Worm (Caenorhabditis elegans) whole organism, young adult: Measurements from ENCODE around the gene nxf-1.

ENCODE experiments used
- C06A6.2 ChIP-seq: fragments of 200-800 bp; sonication (Bioruptor generic); conservative IDR thresholded peaks from 2 replicates; pipeline ENCODE4 v1.3.6; 2022; ENCODE audit warnings: missing genetic modification characterization, missing compliant biosample characterization
- F49E8.2 ChIP-seq: sonication (generic microtip); optimal IDR thresholded peaks from 3 replicates; lab custom pipeline; 2017; ENCODE audit warnings: missing genetic modification characterization, mild to moderate bottlenecking, missing compliant biosample characterization, antibody characterized with exemption, moderate library complexity; ENCODE audit not compliant: insufficient read depth
- T07F8.4 ChIP-seq: sonication (generic microtip); optimal IDR thresholded peaks from 2 replicates; lab custom pipeline; 2016; ENCODE audit warnings: mild to moderate bottlenecking, missing genetic modification characterization, moderate library complexity, missing compliant biosample characterization
- aptf-3 ChIP-seq: fragments of 200-800 bp; sonication (Bioruptor generic); IDR thresholded peaks from 2 replicates; pipeline ENCODE4 v1.3.6; 2022; ENCODE audit warnings: missing genetic modification characterization, missing compliant biosample characterization
- bed-2 ChIP-seq: fragments of 200-800 bp; sonication (Bioruptor generic); IDR thresholded peaks from 2 replicates; pipeline ENCODE4 v1.3.6; 2022; ENCODE audit warnings: missing genetic modification reagents, missing genetic modification characterization, missing compliant biosample characterization
- cebp-2 ChIP-seq: fragments of 200-800 bp; sonication (Bioruptor generic); IDR thresholded peaks from 2 replicates; pipeline ENCODE4 v1.3.6; 2022; ENCODE audit warnings: missing genetic modification characterization, missing compliant biosample characterization
- chd-7 ChIP-seq: sonication (generic microtip); optimal IDR thresholded peaks from 2 replicates; lab custom pipeline; 2016; ENCODE audit warnings: mild to moderate bottlenecking, missing genetic modification characterization, moderate library complexity, missing compliant biosample characterization
- ekl-4 ChIP-seq: fragments of 200-800 bp; sonication (Bioruptor generic); IDR thresholded peaks from 2 replicates; pipeline ENCODE4 v1.3.6; 2022; ENCODE audit warnings: missing genetic modification reagents, missing genetic modification characterization, missing compliant biosample characterization
- hsf-1 ChIP-seq: fragments of 200-800 bp; sonication (Bioruptor generic); IDR thresholded peaks from 2 replicates; pipeline ENCODE4 v1.3.6; 2022; ENCODE audit warnings: missing genetic modification reagents, missing genetic modification characterization, missing compliant biosample characterization
- lin-40 ChIP-seq: sonication (generic microtip); optimal IDR thresholded peaks from 2 replicates; lab custom pipeline; 2016; ENCODE audit warnings: missing genetic modification characterization, mild to moderate bottlenecking, missing compliant biosample characterization, missing genotype, missing genetic modification reagents
- nhr-27 ChIP-seq: fragments of 200-800 bp; sonication (Bioruptor generic); optimal IDR thresholded peaks from 2 replicates; lab custom pipeline; 2018; ENCODE audit warnings: mild to moderate bottlenecking, missing genetic modification characterization, moderate library complexity, missing compliant biosample characterization
- sdz-38 ChIP-seq: sonication (generic microtip); optimal IDR thresholded peaks from 2 replicates; lab custom pipeline; 2016; ENCODE audit warnings: missing genotype, missing genetic modification characterization, missing compliant biosample characterization
- snpc-4 ChIP-seq, 5 experiments: fragments of 150-350 bp in 1 of 5; sonication (generic microtip) in 4 of 5; optimal IDR thresholded peaks; 2 replicates each; lab custom pipeline; 2014 to 2018; ENCODE audit warnings: missing genetic modification characterization in 5 of 5, missing biosample characterization in 3 of 5, antibody characterized with exemption in 2 of 5, mild to moderate bottlenecking in 2 of 5, missing compliant biosample characterization in 2 of 5, missing genotype in 2 of 5, moderate library complexity in 2 of 5, missing genetic modification reagents in 1 of 5

DNA sequence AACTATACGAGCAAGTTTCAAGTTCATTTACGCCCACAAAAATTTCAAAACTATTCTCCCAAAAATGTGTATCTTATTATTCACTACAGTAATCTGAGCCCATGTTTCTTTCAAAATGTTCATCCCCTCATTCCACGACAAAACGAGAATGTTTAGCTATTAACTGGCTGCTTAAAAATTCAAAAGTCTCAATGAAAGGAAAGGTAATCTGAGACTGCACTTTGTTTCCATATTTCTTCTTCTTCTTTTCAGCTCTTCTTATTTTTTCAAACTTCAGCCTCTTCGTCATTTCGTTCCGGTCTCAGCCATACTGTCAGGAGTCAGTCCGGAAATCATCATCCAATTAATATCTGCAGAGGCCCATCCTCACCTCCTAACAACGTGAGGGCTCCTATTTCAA is 42.0 kb downstream of the nxf-1 start, which contains the start of gene unc-39:
- no peak for TF ChIP-seq aptf-3 (GFP tag; lab: Robert Waterston, UW)
- TF ChIP-seq sdz-38 (tag; lab: Kevin White, UChicago) = no peak
- no peak for TF ChIP-seq F49E8.2 (tag; lab: Kevin White, UChicago)
- no peak for TF ChIP-seq nhr-27 (tag; lab: Kevin White, UChicago)
- no peak for TF ChIP-seq ekl-4 (GFP tag; lab: Robert Waterston, UW)
- TF ChIP-seq hsf-1 = no peak
- TF ChIP-seq chd-7 (tag; lab: Kevin White, UChicago) = no peak
- TF ChIP-seq lin-40 (tag; lab: Kevin White, UChicago) = no peak
- no peak for TF ChIP-seq bed-2
- no peak for TF ChIP-seq C06A6.2 (GFP tag; lab: Robert Waterston, UW)
- TF ChIP-seq snpc-4 (GFP tag; optimal IDR thresholded peaks at IDR 0.05; lab: Kevin White, UChicago) = no peak
- no peak for TF ChIP-seq snpc-4 (tag; optimal IDR thresholded peaks at IDR 0.05; lab: Kevin White, UChicago)
- no peak for TF ChIP-seq T07F8.4 (tag; lab: Kevin White, UChicago)
- no peak for TF ChIP-seq cebp-2 (GFP tag; lab: Robert Waterston, UW)
